Worm (Caenorhabditis elegans) whole organism, L3 larva: ENCODE measurements around the gene C16C8.26.

Source experiments
- ceh-9 ChIP-seq: sonication (generic microtip); optimal IDR thresholded peaks from 2 replicates; lab custom pipeline; 2018; ENCODE audit warnings: missing biosample characterization, missing genetic modification characterization
- egl-27 ChIP-seq: sonication (generic microtip); optimal IDR thresholded peaks from 4 replicates; lab custom pipeline; 2017; ENCODE audit warnings: missing biosample characterization, missing genetic modification reagents, missing genetic modification characterization
- nfya-1 ChIP-seq: sonication (generic microtip); optimal IDR thresholded peaks from 2 replicates; lab custom pipeline; 2017; ENCODE audit warnings: missing genetic modification characterization, mild to moderate bottlenecking, missing compliant biosample characterization, antibody characterized with exemption, moderate library complexity; ENCODE audit not compliant: insufficient read depth
- pha-4 ChIP-seq: fragments of 150-350 bp; optimal IDR thresholded peaks from 2 replicates; lab custom pipeline; 2014; ENCODE audit warnings: missing biosample characterization, missing genetic modification reagents, missing genetic modification characterization
- tbx-2 ChIP-seq: sonication (generic microtip); optimal IDR thresholded peaks from 2 replicates; lab custom pipeline; 2016; ENCODE audit warnings: mild to moderate bottlenecking, missing genetic modification characterization, missing compliant biosample characterization

- TF ChIP-seq pha-4 (tag; lab: Kevin White, UChicago) (no peak), ceh-9 (no peak), nfya-1 (no peak), tbx-2 (tag; lab: Kevin White, UChicago) (no peak), egl-27 (tag; lab: Kevin White, UChicago) (no peak)
These were observed 18.1 kb downstream of the C16C8.26 start for ce11 chrII:3439842-3440640.
